Fruit fly (Drosophila melanogaster): Measurements from ENCODE around the gene TBC1D23.

DNA sequence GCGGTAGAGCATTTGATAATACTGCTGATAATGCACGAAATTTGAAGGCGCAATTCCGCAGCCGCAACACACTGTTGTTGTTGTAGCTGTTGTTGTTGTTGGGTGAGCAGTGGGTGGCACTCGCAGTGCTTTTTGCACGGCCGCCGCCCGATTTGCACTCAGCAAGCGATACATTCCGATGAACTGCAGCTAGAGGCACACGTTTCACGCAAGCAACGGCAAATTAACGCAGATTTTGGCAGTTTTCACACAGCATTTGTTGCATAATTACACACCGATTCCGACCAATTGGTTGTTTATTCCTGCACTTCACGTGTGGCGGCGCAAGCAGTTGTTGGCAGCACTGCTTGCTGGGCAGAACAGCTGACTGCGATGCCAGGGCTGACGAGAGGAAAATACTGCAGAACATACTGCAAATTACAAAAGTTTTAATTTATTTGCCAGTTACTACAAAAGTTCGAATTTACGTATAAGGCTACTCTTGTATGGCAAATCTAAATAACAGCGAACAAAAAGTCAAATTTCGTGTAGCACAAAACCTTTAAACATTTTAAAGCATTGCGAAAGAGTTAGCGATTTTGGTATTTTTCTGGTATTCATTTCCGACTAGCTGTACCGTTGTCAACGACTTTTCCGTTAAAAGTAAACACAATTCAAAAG lies 21.0 kb upstream of the TBC1D23 start, which contains the start of the genes PolrMT and CG14339:
- no peak; the same call in 1 of the 2 replicates for TF ChIP-seq sna (GFP tag; IDR thresholded peaks at IDR 0.05; ENCODE audit: partially characterized antibody)
- peak; percentile 25 for TF ChIP-seq CG9817 (tag; optimal IDR thresholded peaks at IDR 0.05)
- TF ChIP-seq knrl (GFP tag; IDR thresholded peaks at IDR 0.05; ENCODE audit: partially characterized antibody): peak; percentile 26; the same call in 1 of the 3 replicates
- TF ChIP-seq CG10147 (GFP tag; optimal IDR thresholded peaks at IDR 0.05): no peak
- peak; percentile 1 for TF ChIP-seq zfh2 (GFP tag; optimal IDR thresholded peaks at IDR 0.05)
- peak; percentile 35 for TF ChIP-seq Hr3 (GFP tag; optimal IDR thresholded peaks at IDR 0.05)
- TF ChIP-seq CG12219 (GFP tag; optimal IDR thresholded peaks at IDR 0.05): no peak
- peak; percentile 45 for TF ChIP-seq hkb (optimal IDR thresholded peaks at IDR 0.05)
- 0 out of 2 replicates have a peak, but pooled peaks have one; percentile 11 for TF ChIP-seq hkb (GFP tag; IDR thresholded peaks at IDR 0.05)
- TF ChIP-seq Dfd (GFP tag; optimal IDR thresholded peaks at IDR 0.05): no peak
- no peak for TF ChIP-seq CG30431 (GFP tag; optimal IDR thresholded peaks at IDR 0.05)
- no peak for TF ChIP-seq otp (GFP tag; IDR thresholded peaks at IDR 0.05)
- TF ChIP-seq trem (tag; optimal IDR thresholded peaks at IDR 0.05): peak; percentile 41
- peak; percentile 76 for TF ChIP-seq Ets65A (GFP tag)
- no peak for TF ChIP-seq CG15269 (tag; optimal IDR thresholded peaks at IDR 0.05)

All from whole organism, embryonic.